Fruit fly (Drosophila melanogaster) whole organism, embryonic: Measurements from ENCODE around the gene CG6878.
A peak's percentile ranks its signal among the peaks of the same experiment; 100 is the strongest.

ENCODE experiments used
- Awh ChIP-seq: fragments of 200-800 bp; sonication (Bioruptor generic); IDR thresholded peaks from 2 replicates; pipeline ENCODE4, ENCODE4 v1.3.6; 2022; ENCODE audit warnings: missing biosample characterization, missing genetic modification characterization
- BtbVII ChIP-seq: fragments of 200-800 bp; sonication (Bioruptor generic); optimal IDR thresholded peaks from 3 replicates; lab custom pipeline; 2017; ENCODE audit warnings: missing biosample characterization, mild to moderate bottlenecking, missing genetic modification characterization
- C15 ChIP-seq: fragments of 200-800 bp; sonication (Bioruptor generic); IDR thresholded peaks from 3 replicates; pipeline ENCODE4 v1.3.6; 2022; ENCODE audit warnings: missing biosample characterization, missing genetic modification characterization
- CG12104 ChIP-seq: fragments of 200-800 bp; sonication (Bioruptor generic); optimal IDR thresholded peaks from 3 replicates; lab custom pipeline; 2016; ENCODE audit warnings: missing biosample characterization, missing genetic modification characterization
- CG12659 ChIP-seq: fragments of 200-800 bp; sonication (Bioruptor generic); optimal IDR thresholded peaks from 3 replicates; lab custom pipeline; 2017; ENCODE audit warnings: mild to moderate bottlenecking, missing biosample characterization, missing genetic modification reagents, missing genetic modification characterization
- CG13296 ChIP-seq: fragments of 200-800 bp; sonication (Bioruptor generic); optimal IDR thresholded peaks from 3 replicates; lab custom pipeline; 2018; ENCODE audit warnings: missing biosample characterization, mild to moderate bottlenecking, missing genetic modification characterization
- CG15696 ChIP-seq: fragments of 200-800 bp; sonication (Bioruptor generic); optimal IDR thresholded peaks from 2 replicates; lab custom pipeline; 2019; ENCODE audit warnings: missing biosample characterization, mild to moderate bottlenecking, missing genetic modification characterization, moderate library complexity
- CG1647 ChIP-seq: fragments of 200-800 bp; sonication (Bioruptor generic); optimal IDR thresholded peaks from 3 replicates; lab custom pipeline; 2016; ENCODE audit warnings: missing biosample characterization, missing genetic modification characterization
- CG17361 ChIP-seq: fragments of 200-800 bp; sonication (Bioruptor generic); IDR thresholded peaks from 3 replicates; pipeline ENCODE4 v1.3.6; 2022; ENCODE audit warnings: missing biosample characterization, missing genetic modification characterization
- CG18262 ChIP-seq: fragments of 200-800 bp; optimal IDR thresholded peaks from 3 replicates; lab custom pipeline; 2019; ENCODE audit warnings: missing biosample characterization, mild to moderate bottlenecking, missing genetic modification characterization, moderate library complexity
- CG2120 ChIP-seq: fragments of 200-800 bp; sonication (Bioruptor generic); optimal IDR thresholded peaks from 3 replicates; lab custom pipeline; 2016; ENCODE audit warnings: missing biosample characterization, missing genetic modification characterization
- CG2199 ChIP-seq: fragments of 200-800 bp; sonication (Bioruptor generic); IDR thresholded peaks from 3 replicates; pipeline ENCODE4 v1.3.6; 2022; ENCODE audit warnings: missing biosample characterization, missing genetic modification characterization
- CG32767 ChIP-seq: fragments of 200-800 bp; sonication (Bioruptor generic); IDR thresholded peaks from 2 replicates; pipeline ENCODE4 v1.3.6; 2022; ENCODE audit warnings: missing biosample characterization, missing genetic modification characterization
- CG42726 ChIP-seq: fragments of 200-800 bp; sonication (Bioruptor generic); IDR thresholded peaks from 2 replicates; pipeline ENCODE4 v1.3.6; 2022; ENCODE audit warnings: missing biosample characterization, missing genetic modification characterization; ENCODE audit not compliant: partially characterized antibody
- CG4820 ChIP-seq: fragments of 200-800 bp; sonication (Bioruptor generic); optimal IDR thresholded peaks from 3 replicates; lab custom pipeline; 2016; ENCODE audit warnings: missing biosample characterization, missing genetic modification characterization
- CG7357 ChIP-seq: fragments of 200-800 bp; sonication (Bioruptor generic); IDR thresholded peaks from 3 replicates; pipeline ENCODE4 v1.3.6; 2022; ENCODE audit warnings: missing biosample characterization, missing genetic modification characterization
- CG8765 ChIP-seq: fragments of 200-800 bp; sonication (Bioruptor generic); IDR thresholded peaks from 2 replicates; pipeline ENCODE4 v1.3.6; 2022; ENCODE audit warnings: missing biosample characterization, missing genetic modification characterization
- CHES-1-like ChIP-seq: fragments of 200-800 bp; sonication (Bioruptor generic); optimal IDR thresholded peaks from 2 replicates; lab custom pipeline; 2016; ENCODE audit warnings: missing biosample characterization, missing genetic modification characterization
- D ChIP-seq, 2 experiments: fragments of 200-800 bp in 1 of 2; fragments of >200 bp in 1 of 2; sonication (Bioruptor generic) in 1 of 2; optimal IDR thresholded peaks; 2 replicates in 1 of 2; 3 replicates in 1 of 2; lab custom pipeline; 2017; ENCODE audit warnings: mild to moderate bottlenecking in 1 of 2, missing biosample characterization in 1 of 2, missing genetic modification characterization in 1 of 2, missing genetic modification reagents in 1 of 2
- Dll ChIP-seq: fragments of 200-800 bp; sonication (Bioruptor generic); IDR thresholded peaks from 4 replicates; pipeline ENCODE4 v1.3.6; 2022; ENCODE audit warnings: missing biosample characterization, missing genetic modification characterization; ENCODE audit not compliant: partially characterized antibody
- Drgx ChIP-seq: fragments of 200-800 bp; sonication (Bioruptor generic); IDR thresholded peaks from 2 replicates; pipeline ENCODE4 v1.3.6; 2022; ENCODE audit warnings: missing biosample characterization, missing genetic modification characterization
- Eip74EF ChIP-seq, 2 experiments: fragments of 200-800 bp in 1 of 2; fragments of >200 bp in 1 of 2; sonication (Bioruptor generic) in 1 of 2; optimal IDR thresholded peaks; 2 replicates each; lab custom pipeline; 2017 to 2019; ENCODE audit warnings: missing biosample characterization in 2 of 2, missing genetic modification characterization in 2 of 2, mild to moderate bottlenecking in 1 of 2, moderate library complexity in 1 of 2
- HHEX ChIP-seq: fragments of 200-800 bp; sonication (Bioruptor generic); optimal IDR thresholded peaks from 3 replicates; lab custom pipeline; 2017; ENCODE audit warnings: missing biosample characterization, mild to moderate bottlenecking, missing genetic modification characterization, missing genetic modification reagents
- Hmx ChIP-seq: fragments of 200-800 bp; sonication (Bioruptor generic); optimal IDR thresholded peaks from 2 replicates; lab custom pipeline; 2016; ENCODE audit warnings: missing biosample characterization, missing genetic modification characterization
- MBD-R2 ChIP-seq: fragments of 200-800 bp; sonication (Bioruptor generic); IDR thresholded peaks from 2 replicates; pipeline ENCODE4 v1.3.6; 2022; ENCODE audit warnings: missing biosample characterization, missing genetic modification characterization
- Myb ChIP-seq: fragments of 200-800 bp; sonication (Bioruptor generic); optimal IDR thresholded peaks from 2 replicates; lab custom pipeline; 2016; ENCODE audit warnings: missing biosample characterization, missing genetic modification characterization
- NC2β ChIP-seq: fragments of 200-800 bp; sonication (Bioruptor generic); optimal IDR thresholded peaks from 2 replicates; lab custom pipeline; 2016; ENCODE audit warnings: missing biosample characterization, missing genetic modification characterization
- Nf-YC ChIP-seq: fragments of 200-800 bp; optimal IDR thresholded peaks from 3 replicates; lab custom pipeline; 2019; ENCODE audit warnings: missing biosample characterization, mild to moderate bottlenecking, missing genetic modification characterization, moderate library complexity
- Ssrp ChIP-seq: fragments of 200-800 bp; sonication (Bioruptor generic); optimal IDR thresholded peaks from 2 replicates; lab custom pipeline; 2018; ENCODE audit warnings: missing biosample characterization, mild to moderate bottlenecking, missing genetic modification characterization, moderate library complexity
- abd-A ChIP-seq: fragments of 200-800 bp; sonication (Bioruptor generic); optimal IDR thresholded peaks from 3 replicates; lab custom pipeline; 2019; ENCODE audit warnings: missing biosample characterization, mild to moderate bottlenecking, missing genetic modification characterization, moderate library complexity
- bcd ChIP-seq: fragments of 200-800 bp; sonication (Bioruptor generic); optimal IDR thresholded peaks from 2 replicates; lab custom pipeline; 2017; ENCODE audit warnings: missing biosample characterization, mild to moderate bottlenecking, missing genetic modification characterization
- caup ChIP-seq: fragments of 200-800 bp; sonication (Bioruptor generic); optimal IDR thresholded peaks from 3 replicates; lab custom pipeline; 2017; ENCODE audit warnings: missing biosample characterization, mild to moderate bottlenecking, missing genetic modification characterization, moderate library complexity; ENCODE audit not compliant: severe bottlenecking
- crp ChIP-seq, 2 experiments: fragments of 200-800 bp; sonication (Bioruptor generic); optimal IDR thresholded peaks; 2 replicates in 1 of 2; 3 replicates in 1 of 2; lab custom pipeline; 2017; ENCODE audit warnings: missing biosample characterization in 2 of 2, missing genetic modification characterization in 2 of 2, mild to moderate bottlenecking in 1 of 2, moderate library complexity in 1 of 2
- gem ChIP-seq: fragments of 200-800 bp; sonication (Bioruptor generic); optimal IDR thresholded peaks from 2 replicates; lab custom pipeline; 2019; ENCODE audit warnings: missing biosample characterization, mild to moderate bottlenecking, missing genetic modification characterization, moderate library complexity
- gsb ChIP-seq: fragments of 200-800 bp; sonication (Bioruptor generic); IDR thresholded peaks from 2 replicates; pipeline ENCODE4 v1.3.6; 2022; ENCODE audit warnings: missing biosample characterization, missing genetic modification characterization
- gt ChIP-seq: fragments of 200-800 bp; sonication (Bioruptor generic); IDR thresholded peaks from 2 replicates; pipeline ENCODE4 v1.3.6; 2022; ENCODE audit warnings: missing biosample characterization, missing genetic modification characterization
- hbn ChIP-seq: fragments of 200-800 bp; sonication (Bioruptor generic); IDR thresholded peaks from 2 replicates; pipeline ENCODE4 v1.3.6; 2022; ENCODE audit warnings: missing biosample characterization, missing genetic modification characterization; ENCODE audit not compliant: partially characterized antibody
- ken ChIP-seq: fragments of 200-800 bp; sonication (Bioruptor generic); IDR thresholded peaks from 3 replicates; pipeline ENCODE4 v1.3.6; 2022; ENCODE audit warnings: missing biosample characterization, missing genetic modification characterization
- pho ChIP-seq: fragments of 200-800 bp; sonication (Bioruptor generic); optimal IDR thresholded peaks from 2 replicates; lab custom pipeline; 2016; ENCODE audit warnings: missing biosample characterization, missing genetic modification characterization
- rib ChIP-seq: fragments of 200-800 bp; sonication (Bioruptor generic); IDR thresholded peaks from 2 replicates; pipeline ENCODE4 v1.3.6; 2022; ENCODE audit warnings: missing biosample characterization, missing genetic modification characterization
- sens ChIP-seq: fragments of 200-800 bp; sonication (Bioruptor generic); peaks from one replicate; lab custom pipeline; 2016; ENCODE audit warnings: missing biosample characterization, missing genetic modification characterization
- sens-2 ChIP-seq: fragments of 200-800 bp; sonication (Bioruptor generic); IDR thresholded peaks from 2 replicates; pipeline ENCODE4 v1.3.6; 2022; ENCODE audit warnings: missing biosample characterization, missing genetic modification characterization
- slbo ChIP-seq: fragments of 200-800 bp; sonication (Bioruptor generic); IDR thresholded peaks from 2 replicates; pipeline ENCODE4 v1.3.6; 2022; ENCODE audit warnings: missing biosample characterization, missing genetic modification characterization
- yki ChIP-seq: fragments of >200 bp; optimal IDR thresholded peaks from 3 replicates; lab custom pipeline; 2018
- zen ChIP-seq: fragments of 200-800 bp; sonication (Bioruptor generic); optimal IDR thresholded peaks from 3 replicates; lab custom pipeline; 2018; ENCODE audit warnings: missing biosample characterization, mild to moderate bottlenecking, missing genetic modification characterization, moderate library complexity

CG6878 gene

DNA sequence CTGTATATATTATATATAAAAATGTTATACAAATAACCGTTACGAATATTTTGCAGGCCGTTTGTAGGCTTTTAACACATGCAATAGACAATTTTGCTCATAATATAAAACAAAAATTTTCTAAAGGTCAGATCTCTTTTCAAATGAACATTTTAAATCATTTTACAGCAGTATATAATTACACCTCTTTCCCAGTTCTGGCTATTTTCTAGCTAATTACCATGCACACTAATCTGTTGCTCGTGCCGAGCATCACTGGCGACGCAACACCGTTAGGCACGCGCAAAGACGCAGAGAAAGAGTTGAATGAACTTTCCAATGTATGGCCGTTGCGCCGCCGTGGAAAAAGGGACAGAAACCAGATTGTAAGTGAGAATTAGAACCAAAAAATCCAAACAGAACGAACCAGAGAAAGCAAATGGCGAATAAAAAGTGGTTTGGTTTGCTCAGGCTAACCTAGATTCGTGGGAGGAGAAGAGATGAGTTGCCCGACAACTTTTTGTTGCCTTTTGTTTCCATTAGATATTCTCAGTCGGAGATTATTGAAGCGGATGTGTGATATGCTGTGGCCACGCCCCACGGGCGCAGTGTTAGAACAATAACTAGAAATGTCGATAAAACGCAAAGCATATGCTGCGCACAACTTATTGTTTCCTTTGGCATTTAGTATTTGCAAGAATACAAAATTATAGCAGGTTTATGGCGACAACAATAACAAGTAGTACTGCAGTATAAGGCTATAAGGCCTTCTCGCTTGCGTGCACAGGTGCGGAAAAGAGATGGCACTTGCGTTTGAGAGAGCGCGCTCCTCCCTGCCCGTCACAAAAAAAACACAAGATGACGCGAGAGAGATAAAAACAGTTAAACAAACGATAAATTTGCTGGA is 20.3 kb upstream of the CG6878 start (continued):
- TF ChIP-seq MBD-R2 (GFP tag; lab: Robert Waterston, UW) (no peak), CG42726 (no peak), abd-A (tag; lab: Kevin White, UChicago) (peak; percentile 25), gt (GFP tag; lab: Robert Waterston, UW) (no peak), slbo (peak; percentile 60), yki (no peak), sens (GFP tag; lab: Kevin White, UChicago) (peak; percentile 76), CG12659 (GFP tag; lab: Kevin White, UChicago) (peak; percentile 2), Eip74EF (GFP tag; optimal IDR thresholded peaks at IDR 0.05; lab: Kevin White, UChicago) (no peak), ken (GFP tag; lab: Robert Waterston, UW) (peak; percentile 63; the same call in 1 of the 3 replicates), CG18262 (tag; lab: Kevin White, UChicago) (peak; percentile 33), CG12104 (no peak), sens-2 (GFP tag; lab: Robert Waterston, UW) (no peak), CG13296 (GFP tag; lab: Kevin White, UChicago) (no peak), rib (GFP tag; lab: Robert Waterston, UW) (peak; percentile 39; the same call in 1 of the 2 replicates), C15 (no peak), hbn (GFP tag; lab: Robert Waterston, UW) (no peak), Hmx (GFP tag; lab: Kevin White, UChicago) (no peak), HHEX (GFP tag; lab: Kevin White, UChicago) (no peak), CG8765 (GFP tag; lab: Robert Waterston, UW) (0 out of 2 replicates have a peak, but pooled peaks have one; percentile 13), CG17361 (GFP tag; lab: Robert Waterston, UW) (peak; percentile 50; the same call in 2 of the 3 replicates), CHES-1-like (GFP tag; lab: Kevin White, UChicago) (peak; percentile 27)
- TF ChIP-seq, all 482 proteins: peak for 125

- TF ChIP-seq CG7357 (GFP tag; lab: Robert Waterston, UW): no peak
- no peak for TF ChIP-seq CG4820
- no peak for TF ChIP-seq slbo
- no peak for TF ChIP-seq gsb (GFP tag; lab: Robert Waterston, UW)
- no peak for TF ChIP-seq Drgx
- TF ChIP-seq Ssrp (tag; lab: Kevin White, UChicago): no peak
- TF ChIP-seq caup (GFP tag; lab: Kevin White, UChicago): peak; percentile 4
- peak; percentile 32 for TF ChIP-seq gem (tag; lab: Kevin White, UChicago)
- peak; percentile 48 for TF ChIP-seq NC2β (GFP tag; lab: Kevin White, UChicago)
- TF ChIP-seq Nf-YC (tag; lab: Kevin White, UChicago): peak; percentile 36
- TF ChIP-seq CG15696 (tag; lab: Kevin White, UChicago): peak; percentile 43
- TF ChIP-seq zen (tag; lab: Kevin White, UChicago): peak; percentile 19
- TF ChIP-seq CG2120 (GFP tag; lab: Kevin White, UChicago): peak; percentile 25
- TF ChIP-seq Awh (GFP tag; lab: Robert Waterston, UW): no peak
- TF ChIP-seq bcd (GFP tag; lab: Kevin White, UChicago): peak; percentile 34
- TF ChIP-seq D (optimal IDR thresholded peaks at IDR 0.05; lab: Kevin White, UChicago): peak; percentile 24
- no peak for TF ChIP-seq D (GFP tag; optimal IDR thresholded peaks at IDR 0.05; lab: Kevin White, UChicago)
- TF ChIP-seq CG1647 (GFP tag; lab: Kevin White, UChicago): peak; percentile 14
- TF ChIP-seq CG32767 (GFP tag; lab: Robert Waterston, UW): peak; percentile 70
- peak in 1 of 2 experiments; percentile 18 for TF ChIP-seq crp (GFP tag; optimal IDR thresholded peaks at IDR 0.05; lab: Kevin White, UChicago)
- TF ChIP-seq Eip74EF (GFP tag; optimal IDR thresholded peaks at IDR 0.05; lab: Kevin White, UChicago): peak in 1 of 2 experiments; percentile 16
- TF ChIP-seq CG13296 (GFP tag; lab: Kevin White, UChicago): peak; percentile 31
- peak; percentile 18 for TF ChIP-seq pho (GFP tag; lab: Kevin White, UChicago)
- TF ChIP-seq Myb (GFP tag; lab: Kevin White, UChicago): peak; percentile 30
- TF ChIP-seq BtbVII (GFP tag; lab: Kevin White, UChicago): no peak
- peak; percentile 73 for TF ChIP-seq Dll
- peak; percentile 78; the same call in 2 of the 3 replicates for TF ChIP-seq CG2199 (GFP tag; lab: Robert Waterston, UW)
These were observed 19.4 kb upstream of the CG6878 start, which contains the start of gene Pdi for dm6 chr3L:15142004-15142890. Gene Pdi, minus strand, starts transcription at chr3L:15142840.
